Comparison of ENCODE assay signal across 4 worm cellular contexts in the genomic region with DNA sequence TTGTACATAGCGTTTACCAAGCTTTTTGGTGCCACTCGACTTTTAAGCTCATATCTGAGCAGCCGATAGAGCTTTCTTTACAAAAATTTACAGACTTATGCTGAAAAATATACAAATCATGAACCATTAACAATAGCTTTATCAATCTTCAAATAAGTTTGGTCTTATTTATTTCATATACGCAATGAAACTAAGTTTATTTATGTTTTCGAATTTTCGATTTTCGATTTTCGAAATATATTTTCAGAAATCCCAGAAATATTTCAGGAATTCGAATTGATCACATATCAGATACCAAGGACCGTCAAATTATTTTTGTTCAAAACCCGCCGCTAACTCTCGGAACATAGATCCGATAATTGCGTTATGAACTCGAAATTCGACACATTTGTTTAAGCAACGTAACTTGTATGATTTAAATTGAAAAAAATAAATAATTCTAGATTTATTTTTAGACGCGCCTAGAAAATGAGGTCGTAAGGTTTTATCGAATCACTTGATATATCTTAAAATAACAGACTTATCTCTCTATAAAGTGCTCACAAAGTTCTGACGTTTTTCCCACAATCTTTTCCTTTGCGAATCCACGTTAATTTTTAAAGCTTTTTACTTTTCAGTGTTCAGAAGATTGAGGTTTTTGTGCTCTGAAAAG.
TF ChIP-seq lines count a peak whose summit lies in the region.

No protein-coding gene starts in this region.

TF ChIP-seq in whole organism, L1 larva, 84 proteins besides CTCF, POLR2A, EP300 and RAD21:
- no peak for TF ChIP-seq zag-1 (tag; optimal IDR thresholded peaks at IDR 0.05; lab: Kevin White, UChicago)
- no peak for TF ChIP-seq Y116A8C.19 (tag; optimal IDR thresholded peaks at IDR 0.05; lab: Kevin White, UChicago; ENCODE audit: borderline replicate concordance)
- TF ChIP-seq lsy-2 (tag; optimal IDR thresholded peaks at IDR 0.05; lab: Kevin White, UChicago): peak in 1 of 2 experiments; percentile 53
- no peak for TF ChIP-seq sup-37 (GFP tag; optimal IDR thresholded peaks at IDR 0.05; lab: Kevin White, UChicago)
- TF ChIP-seq nhr-84 (tag; optimal IDR thresholded peaks at IDR 0.05; lab: Kevin White, UChicago): no peak
- TF ChIP-seq nhr-237 (tag; optimal IDR thresholded peaks at IDR 0.05; lab: Kevin White, UChicago): no peak
- peak; percentile 34 for TF ChIP-seq nhr-85 (tag; lab: Kevin White, UChicago)
- no peak for TF ChIP-seq nhr-90 (tag; optimal IDR thresholded peaks at IDR 0.05; lab: Kevin White, UChicago; ENCODE audit: poor library complexity)
- TF ChIP-seq nhr-28 (tag; optimal IDR thresholded peaks at IDR 0.05; lab: Kevin White, UChicago): no peak
- peak; percentile 16 for TF ChIP-seq nhr-47 (tag; optimal IDR thresholded peaks at IDR 0.05; lab: Kevin White, UChicago)
- no peak for TF ChIP-seq dsc-1 (tag; optimal IDR thresholded peaks at IDR 0.05; lab: Kevin White, UChicago)

TF ChIP-seq in whole organism, L2 larva, 48 proteins besides CTCF, POLR2A, EP300 and RAD21:
- TF ChIP-seq nhr-237 (tag; optimal IDR thresholded peaks at IDR 0.05; lab: Kevin White, UChicago) (peak; percentile 1), Y55F3AM.14 (GFP tag; optimal IDR thresholded peaks at IDR 0.05; lab: Kevin White, UChicago) (no peak)

TF ChIP-seq in whole organism, L3 larva, 47 proteins besides CTCF, POLR2A, EP300 and RAD21:
- TF ChIP-seq aly-2 (tag; optimal IDR thresholded peaks at IDR 0.05; lab: Kevin White, UChicago) (peak; percentile 60), skn-1 (tag; optimal IDR thresholded peaks at IDR 0.05; lab: Kevin White, UChicago) (no peak), lin-39 (tag; optimal IDR thresholded peaks at IDR 0.05; lab: Kevin White, UChicago) (no peak), nhr-77 (tag; optimal IDR thresholded peaks at IDR 0.05; lab: Kevin White, UChicago) (peak; percentile 81), ztf-4 (tag; optimal IDR thresholded peaks at IDR 0.05; lab: Kevin White, UChicago) (no peak), unc-62 (GFP tag; optimal IDR thresholded peaks at IDR 0.05; lab: Kevin White, UChicago) (no peak)
TF ChIP-seq in whole organism, L3 larva: peak in this region for 2.

TF ChIP-seq in whole organism, L4 larva, 104 proteins besides CTCF, POLR2A, EP300 and RAD21:
- TF ChIP-seq hif-1 (tag; optimal IDR thresholded peaks at IDR 0.05; lab: Kevin White, UChicago): no peak
- TF ChIP-seq madf-5 (GFP tag; IDR thresholded peaks at IDR 0.05; lab: Robert Waterston, UW): no peak
- no peak for TF ChIP-seq T26A8.4 (GFP tag; IDR thresholded peaks at IDR 0.05; lab: Robert Waterston, UW)
- no peak for TF ChIP-seq Y105C5A.15 (GFP tag; IDR thresholded peaks at IDR 0.05; lab: Robert Waterston, UW)
- no peak for TF ChIP-seq T20F7.1 (GFP tag; optimal IDR thresholded peaks at IDR 0.05; lab: Kevin White, UChicago)
- no peak for TF ChIP-seq lin-1 (GFP tag; IDR thresholded peaks at IDR 0.05; lab: Robert Waterston, UW)
- TF ChIP-seq F10B5.3 (tag; optimal IDR thresholded peaks at IDR 0.05; lab: Kevin White, UChicago): peak; percentile 30
- TF ChIP-seq mdt-29 (GFP tag; IDR thresholded peaks at IDR 0.05; lab: Robert Waterston, UW): no peak
- TF ChIP-seq hmg-1.1 (GFP tag; IDR thresholded peaks at IDR 0.05; lab: Robert Waterston, UW): no peak
- peak; percentile 41 for TF ChIP-seq aha-1 (tag; lab: Kevin White, UChicago)
- TF ChIP-seq zip-11 (GFP tag; IDR thresholded peaks at IDR 0.05; lab: Robert Waterston, UW): no peak
- no peak for TF ChIP-seq nhr-77 (tag; optimal IDR thresholded peaks at IDR 0.05; lab: Kevin White, UChicago)
- no peak for TF ChIP-seq ceh-62 (tag; optimal IDR thresholded peaks at IDR 0.05; lab: Kevin White, UChicago)
- TF ChIP-seq unc-62 (GFP tag; optimal IDR thresholded peaks at IDR 0.05 in 1 of 2; lab: Kevin White, UChicago): peak in 1 of 2 experiments; percentile 97
- no peak for TF ChIP-seq unc-62 (tag; optimal IDR thresholded peaks at IDR 0.05; lab: Kevin White, UChicago)
- TF ChIP-seq nhr-237 (tag; optimal IDR thresholded peaks at IDR 0.05; lab: Kevin White, UChicago): no peak
- TF ChIP-seq lsy-2 (tag; optimal IDR thresholded peaks at IDR 0.05; lab: Kevin White, UChicago): peak in 1 of 2 experiments; percentile 15
